Worm (Caenorhabditis elegans) whole organism, L1 larva: ENCODE data around the gene cdc-48.1.

ENCODE experiments used
- C04F5.9 ChIP-seq: sonication (generic microtip); optimal IDR thresholded peaks from 2 replicates; lab custom pipeline; 2016; ENCODE audit warnings: missing genetic modification characterization, missing compliant biosample characterization
- Y116A8C.19 ChIP-seq: sonication (generic microtip); optimal IDR thresholded peaks from 2 replicates; lab custom pipeline; 2016; ENCODE audit warnings: missing compliant biosample characterization, missing genetic modification characterization, borderline replicate concordance
- ama-1 ChIP-seq: fragments of 150-350 bp; optimal IDR thresholded peaks from 2 replicates; lab custom pipeline; 2014
- blmp-1 ChIP-seq: fragments of 150-350 bp; optimal IDR thresholded peaks from 2 replicates; lab custom pipeline; 2014; ENCODE audit warnings: missing biosample characterization, missing genetic modification characterization
- ceh-63 ChIP-seq: fragments of 200-800 bp; sonication (Bioruptor generic); optimal IDR thresholded peaks from 2 replicates; lab custom pipeline; 2018; ENCODE audit warnings: mild to moderate bottlenecking, missing genetic modification characterization, missing compliant biosample characterization
- dpl-1 ChIP-seq, 3 experiments: fragments of 150-350 bp in 2 of 3; sonication (generic microtip) in 1 of 3; optimal IDR thresholded peaks; 2 replicates each; lab custom pipeline; 2014 to 2017; ENCODE audit warnings: missing biosample characterization in 3 of 3, missing genetic modification characterization in 3 of 3, missing genetic modification reagents in 3 of 3
- efl-1 ChIP-seq, 4 experiments: fragments of 150-350 bp; optimal IDR thresholded peaks in 3 of 4; peaks in 1 of 4; 1 replicate in 1 of 4; 2 replicates in 3 of 4; lab custom pipeline; 2014; ENCODE audit warnings: missing biosample characterization in 2 of 4, missing genetic modification characterization in 2 of 4, missing genetic modification reagents in 2 of 4
- egl-13 ChIP-seq: sonication (generic microtip); optimal IDR thresholded peaks from 2 replicates; lab custom pipeline; 2016; ENCODE audit warnings: missing genotype, missing genetic modification reagents, missing genetic modification characterization, missing compliant biosample characterization
- egl-27 ChIP-seq, 2 experiments: fragments of 150-350 bp in 1 of 2; sonication (generic microtip); optimal IDR thresholded peaks; 3 replicates each; lab custom pipeline; 2017 to 2018; ENCODE audit warnings: missing biosample characterization in 2 of 2, missing genetic modification characterization in 2 of 2, missing genetic modification reagents in 2 of 2
- elt-2 ChIP-seq: sonication (generic microtip); optimal IDR thresholded peaks from 2 replicates; lab custom pipeline; 2016; ENCODE audit warnings: missing genetic modification characterization, mild to moderate bottlenecking, inconsistent platforms, missing compliant biosample characterization, missing genetic modification reagents
- elt-3 ChIP-seq, 6 experiments: fragments of 150-350 bp in 1 of 6; sonication (generic microtip); optimal IDR thresholded peaks; 2 replicates each; lab custom pipeline; 2017 to 2018; ENCODE audit warnings: missing biosample characterization in 6 of 6, missing genetic modification characterization in 6 of 6, inconsistent platforms in 1 of 6
- ets-5 ChIP-seq: fragments of 200-800 bp; sonication (Bioruptor generic); IDR thresholded peaks from 2 replicates; pipeline ENCODE4 v1.3.6; 2022; ENCODE audit warnings: missing genetic modification characterization, missing compliant biosample characterization
- grh-1 ChIP-seq: fragments of 200-800 bp; sonication (Bioruptor generic); IDR thresholded peaks from 2 replicates; pipeline ENCODE4 v1.3.6; 2022; ENCODE audit warnings: missing genetic modification reagents, missing genetic modification characterization, missing compliant biosample characterization
- hlh-17 ChIP-seq: fragments of 200-800 bp; sonication (Bioruptor generic); optimal IDR thresholded peaks from 2 replicates; lab custom pipeline; 2018; ENCODE audit warnings: missing genetic modification characterization, mild to moderate bottlenecking, missing compliant biosample characterization, moderate library complexity, borderline replicate concordance
- lin-14 ChIP-seq: fragments of 200-800 bp; sonication (Bioruptor generic); optimal IDR thresholded peaks from 2 replicates; lab custom pipeline; 2018; ENCODE audit warnings: mild to moderate bottlenecking, missing genetic modification characterization, moderate library complexity, missing compliant biosample characterization
- lin-15B ChIP-seq: fragments of 150-350 bp; sonication (generic microtip); optimal IDR thresholded peaks from 3 replicates; lab custom pipeline; 2014; ENCODE audit warnings: missing biosample characterization, missing genetic modification characterization
- lin-35 ChIP-seq, 2 experiments: fragments of 150-350 bp; optimal IDR thresholded peaks; 2 replicates each; lab custom pipeline; 2014; ENCODE audit warnings: missing biosample characterization in 2 of 2, missing genetic modification characterization in 2 of 2, missing genetic modification reagents in 2 of 2
- lir-3 ChIP-seq: sonication (generic microtip); optimal IDR thresholded peaks from 2 replicates; lab custom pipeline; 2016; ENCODE audit warnings: mild to moderate bottlenecking, missing genetic modification characterization, moderate library complexity, missing compliant biosample characterization; ENCODE audit not compliant: poor library complexity
- lsy-2 ChIP-seq, 2 experiments: fragments of 150-350 bp; optimal IDR thresholded peaks; 2 replicates each; lab custom pipeline; 2014; ENCODE audit warnings: missing biosample characterization in 2 of 2, missing genetic modification characterization in 2 of 2
- mab-9 ChIP-seq: fragments of 200-800 bp; sonication (Bioruptor generic); IDR thresholded peaks from 2 replicates; pipeline ENCODE4 v1.3.6; 2022; ENCODE audit warnings: missing genetic modification reagents, missing genetic modification characterization, missing compliant biosample characterization
- mdl-1 ChIP-seq, 2 experiments: fragments of 150-350 bp; optimal IDR thresholded peaks; 2 replicates each; lab custom pipeline; 2014 to 2017; ENCODE audit warnings: missing biosample characterization in 2 of 2, missing genetic modification characterization in 2 of 2, inconsistent platforms in 1 of 2
- mef-2 ChIP-seq: fragments of 150-350 bp; optimal IDR thresholded peaks from 2 replicates; lab custom pipeline; 2014; ENCODE audit warnings: missing biosample characterization, missing genetic modification characterization
- mep-1 ChIP-seq: fragments of 150-350 bp; optimal IDR thresholded peaks from 2 replicates; lab custom pipeline; 2014; ENCODE audit warnings: missing biosample characterization, missing genetic modification characterization
- nhr-11 ChIP-seq: fragments of 150-350 bp; optimal IDR thresholded peaks from 2 replicates; lab custom pipeline; 2014; ENCODE audit warnings: missing biosample characterization, missing genetic modification characterization
- nhr-12 ChIP-seq: sonication (generic microtip); optimal IDR thresholded peaks from 2 replicates; lab custom pipeline; 2017; ENCODE audit warnings: missing biosample characterization, missing genetic modification characterization
- nhr-19 ChIP-seq: fragments of 200-800 bp; sonication (Bioruptor generic); conservative IDR thresholded peaks from 2 replicates; pipeline ENCODE4 v1.3.6; 2022; ENCODE audit warnings: missing genetic modification characterization, missing compliant biosample characterization
- nhr-28 ChIP-seq: fragments of 150-350 bp; optimal IDR thresholded peaks from 2 replicates; lab custom pipeline; 2014; ENCODE audit warnings: missing biosample characterization, missing genetic modification characterization
- nhr-47 ChIP-seq: sonication (generic microtip); optimal IDR thresholded peaks from 2 replicates; lab custom pipeline; 2016; ENCODE audit warnings: mild to moderate bottlenecking, missing genetic modification characterization, moderate library complexity, missing compliant biosample characterization
- nhr-71 ChIP-seq: sonication (generic microtip); optimal IDR thresholded peaks from 2 replicates; lab custom pipeline; 2016; ENCODE audit warnings: mild to moderate bottlenecking, missing genetic modification characterization, moderate library complexity, missing compliant biosample characterization
- nhr-77 ChIP-seq: fragments of 150-350 bp; optimal IDR thresholded peaks from 2 replicates; lab custom pipeline; 2014; ENCODE audit warnings: missing biosample characterization, missing genetic modification characterization
- pag-3 ChIP-seq: sonication (generic microtip); optimal IDR thresholded peaks from 2 replicates; lab custom pipeline; 2017; ENCODE audit warnings: missing genetic modification characterization, mild to moderate bottlenecking, missing compliant biosample characterization, antibody characterized with exemption, borderline replicate concordance; ENCODE audit not compliant: insufficient read depth
- pax-3 ChIP-seq: fragments of 200-800 bp; sonication (Bioruptor generic); optimal IDR thresholded peaks from 2 replicates; lab custom pipeline; 2018; ENCODE audit warnings: mild to moderate bottlenecking, missing genetic modification characterization, moderate library complexity, missing compliant biosample characterization
- rnt-1 ChIP-seq: sonication (generic microtip); optimal IDR thresholded peaks from 2 replicates; lab custom pipeline; 2016; ENCODE audit warnings: mild to moderate bottlenecking, missing genetic modification characterization, moderate library complexity, missing compliant biosample characterization
- skn-1 ChIP-seq: fragments of 150-350 bp; optimal IDR thresholded peaks from 2 replicates; lab custom pipeline; 2014; ENCODE audit warnings: missing biosample characterization, missing genetic modification characterization
- snu-23 ChIP-seq: sonication (generic microtip); optimal IDR thresholded peaks from 2 replicates; lab custom pipeline; 2016; ENCODE audit warnings: missing genetic modification characterization, missing compliant biosample characterization
- swsn-7 ChIP-seq: sonication (generic microtip); optimal IDR thresholded peaks from 2 replicates; lab custom pipeline; 2016; ENCODE audit warnings: missing genetic modification characterization, missing compliant biosample characterization
- tbx-2 ChIP-seq: sonication (generic microtip); optimal IDR thresholded peaks from 2 replicates; lab custom pipeline; 2016; ENCODE audit warnings: missing genetic modification characterization, missing compliant biosample characterization
- unc-130 ChIP-seq: fragments of 150-350 bp; optimal IDR thresholded peaks from 2 replicates; lab custom pipeline; 2017; ENCODE audit warnings: missing biosample characterization, missing genetic modification characterization, inconsistent platforms
- unc-30 ChIP-seq: sonication (generic microtip); optimal IDR thresholded peaks from 2 replicates; lab custom pipeline; 2017; ENCODE audit warnings: missing biosample characterization, missing genetic modification characterization
- unc-62 ChIP-seq: fragments of 150-350 bp; optimal IDR thresholded peaks from 2 replicates; lab custom pipeline; 2014; ENCODE audit warnings: missing biosample characterization, missing genetic modification reagents, missing genetic modification characterization
- unc-86 ChIP-seq: sonication (generic microtip); optimal IDR thresholded peaks from 2 replicates; lab custom pipeline; 2016; ENCODE audit warnings: missing genetic modification characterization, missing compliant biosample characterization
- vab-15 ChIP-seq: sonication (generic microtip); optimal IDR thresholded peaks from 2 replicates; lab custom pipeline; 2017; ENCODE audit warnings: missing genotype, mild to moderate bottlenecking, missing genetic modification characterization, missing compliant biosample characterization
- xbp-1 ChIP-seq: sonication (generic microtip); optimal IDR thresholded peaks from 2 replicates; lab custom pipeline; 2016; ENCODE audit warnings: missing genetic modification characterization, missing compliant biosample characterization
- zag-1 ChIP-seq: fragments of 150-350 bp; optimal IDR thresholded peaks from 2 replicates; lab custom pipeline; 2014; ENCODE audit warnings: missing biosample characterization, missing genetic modification characterization
- zip-4 ChIP-seq: fragments of 200-800 bp; sonication (Bioruptor generic); optimal IDR thresholded peaks from 2 replicates; lab custom pipeline; 2018; ENCODE audit warnings: mild to moderate bottlenecking, missing genetic modification characterization, moderate library complexity, missing compliant biosample characterization
- ztf-4 ChIP-seq: fragments of 150-350 bp; optimal IDR thresholded peaks from 2 replicates; lab custom pipeline; 2014; ENCODE audit warnings: missing biosample characterization, missing genetic modification characterization

cdc-48.1 gene

DNA sequence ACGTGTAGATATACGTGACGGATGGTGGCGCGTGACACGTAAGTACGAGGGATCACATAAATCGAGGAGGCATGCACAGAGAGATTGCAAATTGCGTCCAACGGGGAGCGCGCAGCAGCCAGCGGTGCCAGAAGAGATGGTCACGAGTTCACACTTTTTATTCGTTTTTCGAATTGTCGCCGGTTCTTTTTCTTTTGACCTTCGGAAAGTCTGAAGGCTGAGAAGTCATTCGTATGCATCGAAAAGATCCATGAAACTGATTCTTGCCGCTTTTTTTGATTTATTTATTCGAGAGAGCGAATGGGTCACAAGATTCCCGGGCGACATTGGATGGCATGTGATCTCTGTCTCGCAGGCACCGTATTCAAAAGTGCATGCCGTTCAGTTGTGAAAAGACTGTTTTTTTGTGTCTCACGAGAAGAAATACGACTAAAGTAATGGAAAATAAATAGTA, 4.2 kb downstream of the cdc-48.1 start (continued):
- TF ChIP-seq lsy-2 (tag; optimal IDR thresholded peaks at IDR 0.05; lab: Kevin White, UChicago) (peak; percentile 67 to 68), egl-27 (tag; optimal IDR thresholded peaks at IDR 0.05; lab: Kevin White, UChicago) (no peak), rnt-1 (tag; lab: Kevin White, UChicago) (peak; percentile 89), nhr-12 (tag; lab: Kevin White, UChicago) (no peak), hlh-17 (no peak), efl-1 (optimal IDR thresholded peaks at IDR 0.05; lab: Kevin White, UChicago) (peak; percentile 44 to 58), efl-1 (GFP tag; optimal IDR thresholded peaks at IDR 0.05 in 1 of 2; lab: Kevin White, UChicago) (peak; percentile 57 to 95), nhr-28 (no peak), nhr-47 (peak; percentile 88)

DNA sequence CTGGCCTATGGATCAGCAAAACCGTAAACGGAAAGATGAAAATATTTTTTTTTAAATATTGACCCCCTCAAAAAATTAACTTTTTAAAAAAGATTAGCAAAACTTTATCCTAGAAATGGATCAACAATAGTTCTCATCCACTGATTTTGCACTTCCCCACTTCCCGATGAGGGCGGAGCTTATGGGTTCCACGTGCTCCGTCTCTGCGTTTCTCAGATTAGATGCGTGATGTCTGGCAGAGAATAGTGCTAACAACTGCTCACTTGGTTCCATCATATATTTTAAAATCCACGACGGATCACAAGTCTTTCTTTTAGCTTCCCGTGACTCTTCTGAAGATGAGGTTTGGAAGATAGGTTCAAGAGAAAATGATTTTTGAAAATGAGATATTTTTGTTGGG, 4.9 kb downstream of the cdc-48.1 start:
- TF ChIP-seq pag-3 (tag; lab: Kevin White, UChicago) (no peak), egl-13 (tag; lab: Kevin White, UChicago) (no peak), nhr-11 (peak; percentile 1), lin-14 (GFP tag; lab: Kevin White, UChicago) (peak; percentile 61), nhr-47 (no peak), lsy-2 (tag; optimal IDR thresholded peaks at IDR 0.05; lab: Kevin White, UChicago) (peak; percentile 41 to 43), lin-15B (no peak), skn-1 (tag; lab: Kevin White, UChicago) (no peak), nhr-19 (GFP tag; lab: Robert Waterston, UW) (peak; percentile 34; the same call in 1 of the 2 replicates), ztf-4 (tag; lab: Kevin White, UChicago) (peak; percentile 14), nhr-28 (no peak), ets-5 (GFP tag; lab: Robert Waterston, UW) (no peak), Y116A8C.19 (tag; lab: Kevin White, UChicago) (no peak), efl-1 (optimal IDR thresholded peaks at IDR 0.05; lab: Kevin White, UChicago) (peak in 1 of 2 experiments; percentile 3), efl-1 (GFP tag; optimal IDR thresholded peaks at IDR 0.05 in 1 of 2; lab: Kevin White, UChicago) (peak in 1 of 2 experiments; percentile 89), unc-130 (peak; percentile 65), dpl-1 (GFP tag; optimal IDR thresholded peaks at IDR 0.05; lab: Kevin White, UChicago) (peak in 1 of 3 experiments; percentile 2), mdl-1 (tag; optimal IDR thresholded peaks at IDR 0.05; lab: Kevin White, UChicago) (peak in 1 of 2 experiments; percentile 87), C04F5.9 (tag; lab: Kevin White, UChicago) (no peak), zag-1 (tag; lab: Kevin White, UChicago) (no peak), nhr-71 (tag; lab: Kevin White, UChicago) (peak; percentile 37), xbp-1 (tag; lab: Kevin White, UChicago) (no peak), elt-2 (tag; lab: Kevin White, UChicago) (no peak), lir-3 (tag; lab: Kevin White, UChicago) (peak; percentile 45), ceh-63 (no peak), unc-30 (tag; lab: Kevin White, UChicago) (no peak), elt-3 (tag; optimal IDR thresholded peaks at IDR 0.05; lab: Kevin White, UChicago) (no peak), rnt-1 (tag; lab: Kevin White, UChicago) (peak; percentile 85), grh-1 (no peak), lin-35 (GFP tag; optimal IDR thresholded peaks at IDR 0.05; lab: Kevin White, UChicago) (no peak), unc-62 (GFP tag; lab: Kevin White, UChicago) (no peak), mep-1 (tag; lab: Kevin White, UChicago) (peak; percentile 18), vab-15 (tag; lab: Kevin White, UChicago) (no peak), pax-3 (tag; lab: Kevin White, UChicago) (no peak), nhr-77 (tag; lab: Kevin White, UChicago) (no peak)

DNA sequence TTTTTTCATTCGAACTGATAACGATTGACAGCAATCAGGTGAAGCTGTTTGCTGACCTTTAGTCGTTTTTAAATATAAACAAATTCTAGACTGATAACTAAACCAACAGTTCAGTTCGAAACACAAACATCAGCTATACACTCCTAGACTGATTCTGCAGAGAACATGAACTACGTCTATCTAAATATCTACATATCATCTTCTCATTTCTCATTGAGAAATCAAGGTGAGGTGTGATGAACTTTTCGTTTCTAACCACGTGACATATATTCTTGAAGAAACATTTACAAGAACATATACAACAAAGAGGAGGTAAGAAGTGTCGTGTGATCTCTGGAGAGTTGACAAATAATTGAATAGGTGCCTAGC, 6.0 kb downstream of the cdc-48.1 start:
- TF ChIP-seq mdl-1 (tag; optimal IDR thresholded peaks at IDR 0.05; lab: Kevin White, UChicago) (peak in 1 of 2 experiments; percentile 47), blmp-1 (tag; lab: Kevin White, UChicago) (peak; percentile 79), lsy-2 (tag; optimal IDR thresholded peaks at IDR 0.05; lab: Kevin White, UChicago) (peak; percentile 41 to 67), nhr-12 (tag; lab: Kevin White, UChicago) (no peak), ama-1 (peak; percentile 67), elt-2 (tag; lab: Kevin White, UChicago) (peak; percentile 22), unc-86 (tag; lab: Kevin White, UChicago) (no peak), mef-2 (tag; lab: Kevin White, UChicago) (no peak), lir-3 (tag; lab: Kevin White, UChicago) (peak; percentile 45), rnt-1 (tag; lab: Kevin White, UChicago) (peak; percentile 13), snu-23 (peak; percentile 78), lin-35 (GFP tag; optimal IDR thresholded peaks at IDR 0.05; lab: Kevin White, UChicago) (peak; percentile 30 to 77), zip-4 (GFP tag; lab: Kevin White, UChicago) (no peak), swsn-7 (peak; percentile 37), grh-1 (0 out of 2 replicates have a peak, but pooled peaks have one; percentile 28), skn-1 (tag; lab: Kevin White, UChicago) (peak; percentile 73), lin-15B (no peak), tbx-2 (tag; lab: Kevin White, UChicago) (peak; percentile 52), nhr-19 (GFP tag; lab: Robert Waterston, UW) (peak; percentile 75), mab-9 (GFP tag; lab: Robert Waterston, UW) (no peak)
